Fruit fly (Drosophila melanogaster) whole organism, prepupa: ENCODE measurements around the gene Phs.

ENCODE experiments used
- CG10669 ChIP-seq: fragments of 200-800 bp; sonication (Bioruptor generic); optimal IDR thresholded peaks from 3 replicates; lab custom pipeline; 2018; ENCODE audit warnings: missing biosample characterization, mild to moderate bottlenecking, missing genetic modification characterization, moderate library complexity
- CG11294 ChIP-seq: fragments of 200-800 bp; sonication (Bioruptor generic); IDR thresholded peaks from 2 replicates; pipeline ENCODE4 v1.3.6; 2022; ENCODE audit warnings: missing biosample characterization, missing genetic modification characterization
- CG11762 ChIP-seq: fragments of 200-800 bp; sonication (Bioruptor generic); optimal IDR thresholded peaks from 3 replicates; lab custom pipeline; 2016; ENCODE audit warnings: missing biosample characterization, missing genetic modification characterization; ENCODE audit not compliant: insufficient read depth
- CG11902 ChIP-seq: fragments of 200-800 bp; sonication (Bioruptor generic); optimal IDR thresholded peaks from 3 replicates; lab custom pipeline; 2016; ENCODE audit warnings: missing biosample characterization, missing genetic modification characterization
- CG15336 ChIP-seq: fragments of 200-800 bp; sonication (Bioruptor generic); IDR thresholded peaks from 2 replicates; pipeline ENCODE4 v1.3.6; 2022; ENCODE audit warnings: missing biosample characterization, missing genetic modification characterization
- CG16779 ChIP-seq: fragments of 200-800 bp; sonication (Bioruptor generic); optimal IDR thresholded peaks from 3 replicates; lab custom pipeline; 2017; ENCODE audit warnings: missing biosample characterization, mild to moderate bottlenecking, missing genetic modification characterization
- CG3032 ChIP-seq: fragments of 200-800 bp; optimal IDR thresholded peaks from 2 replicates; lab custom pipeline; 2019; ENCODE audit warnings: missing biosample characterization, mild to moderate bottlenecking, missing genetic modification characterization, moderate library complexity
- CG31627 ChIP-seq: fragments of 200-800 bp; sonication (Bioruptor generic); optimal IDR thresholded peaks from 3 replicates; lab custom pipeline; 2016; ENCODE audit warnings: missing biosample characterization, missing genetic modification characterization
- CG32006 ChIP-seq: fragments of 200-800 bp; sonication (Bioruptor generic); optimal IDR thresholded peaks from 3 replicates; lab custom pipeline; 2017; ENCODE audit warnings: missing biosample characterization, mild to moderate bottlenecking, missing genetic modification characterization
- CG3919 ChIP-seq: fragments of 200-800 bp; sonication (Bioruptor generic); optimal IDR thresholded peaks from 3 replicates; lab custom pipeline; 2016; ENCODE audit warnings: missing biosample characterization, missing genetic modification characterization
- CG4318 ChIP-seq: fragments of 200-800 bp; sonication (Bioruptor generic); optimal IDR thresholded peaks from 3 replicates; lab custom pipeline; 2017; ENCODE audit warnings: missing biosample characterization, mild to moderate bottlenecking, missing genetic modification characterization
- CG6163 ChIP-seq: fragments of 200-800 bp; sonication (Bioruptor generic); IDR thresholded peaks from 3 replicates; pipeline ENCODE4 v1.3.6; 2022; ENCODE audit warnings: missing biosample characterization, missing genetic modification characterization
- CG6792 ChIP-seq: fragments of 200-800 bp; sonication (Bioruptor generic); optimal IDR thresholded peaks from 3 replicates; lab custom pipeline; 2016; ENCODE audit warnings: missing biosample characterization, missing genetic modification characterization
- CG6854 ChIP-seq: fragments of 200-800 bp; sonication (Bioruptor generic); optimal IDR thresholded peaks from 2 replicates; lab custom pipeline; 2017; ENCODE audit warnings: missing biosample characterization, mild to moderate bottlenecking, missing genetic modification characterization
- CG7368 ChIP-seq: fragments of 200-800 bp; sonication (Bioruptor generic); optimal IDR thresholded peaks from 3 replicates; lab custom pipeline; 2016; ENCODE audit warnings: missing biosample characterization, missing genetic modification characterization
- CG8319 ChIP-seq: fragments of 200-800 bp; sonication (Bioruptor generic); optimal IDR thresholded peaks from 3 replicates; lab custom pipeline; 2016; ENCODE audit warnings: missing biosample characterization, missing genetic modification characterization
- Eip78C ChIP-seq: fragments of 200-800 bp; sonication (Bioruptor generic); peaks from one replicate; lab custom pipeline; 2016; ENCODE audit warnings: missing biosample characterization, missing genetic modification characterization
- Eip93F ChIP-seq: fragments of 200-800 bp; sonication (Bioruptor generic); optimal IDR thresholded peaks from 2 replicates; lab custom pipeline; 2016; ENCODE audit warnings: missing biosample characterization, mild to moderate bottlenecking, missing genetic modification characterization
- Ets96B ChIP-seq: fragments of 200-800 bp; optimal IDR thresholded peaks from 2 replicates; lab custom pipeline; 2019; ENCODE audit warnings: missing biosample characterization, mild to moderate bottlenecking, missing genetic modification characterization, moderate library complexity
- Gug ChIP-seq: fragments of 200-800 bp; sonication (Bioruptor generic); IDR thresholded peaks from 2 replicates; pipeline ENCODE4 v1.3.6; 2022; ENCODE audit warnings: missing biosample characterization, missing genetic modification characterization
- Hr38 ChIP-seq: sonication (Bioruptor generic); optimal IDR thresholded peaks from 2 replicates; lab custom pipeline; 2016; ENCODE audit warnings: missing biosample characterization, missing genetic modification characterization
- Hr39 ChIP-seq: fragments of 200-800 bp; sonication (Bioruptor generic); optimal IDR thresholded peaks from 2 replicates; lab custom pipeline; 2016; ENCODE audit warnings: missing biosample characterization, missing genetic modification characterization
- Lpt ChIP-seq: fragments of 200-800 bp; sonication (Bioruptor generic); optimal IDR thresholded peaks from 3 replicates; lab custom pipeline; 2016; ENCODE audit warnings: missing biosample characterization, missing genetic modification characterization
- Met ChIP-seq: fragments of 200-800 bp; sonication (Bioruptor generic); optimal IDR thresholded peaks from 3 replicates; lab custom pipeline; 2016; ENCODE audit warnings: missing biosample characterization, missing genetic modification characterization
- OdsH ChIP-seq: fragments of 200-800 bp; sonication (Bioruptor generic); optimal IDR thresholded peaks from 3 replicates; lab custom pipeline; 2016; ENCODE audit warnings: missing biosample characterization, missing genetic modification characterization
- Sox15 ChIP-seq: fragments of 200-800 bp; sonication (Bioruptor generic); optimal IDR thresholded peaks from 3 replicates; lab custom pipeline; 2016; ENCODE audit warnings: missing biosample characterization, missing genetic modification characterization
- cyc ChIP-seq: fragments of 200-800 bp; sonication (Bioruptor generic); optimal IDR thresholded peaks from 3 replicates; lab custom pipeline; 2016; ENCODE audit warnings: missing biosample characterization, missing genetic modification characterization
- dsx ChIP-seq: fragments of 200-800 bp; optimal IDR thresholded peaks from 3 replicates; lab custom pipeline; 2019; ENCODE audit warnings: missing biosample characterization, mild to moderate bottlenecking, missing genetic modification characterization, moderate library complexity; ENCODE audit not compliant: poor library complexity, severe bottlenecking
- eg ChIP-seq: fragments of 200-800 bp; sonication (Bioruptor generic); IDR thresholded peaks from 3 replicates; pipeline ENCODE4 v1.3.6; 2022; ENCODE audit warnings: missing biosample characterization, missing genetic modification characterization
- esn ChIP-seq: fragments of 200-800 bp; sonication (Bioruptor generic); optimal IDR thresholded peaks from 2 replicates; lab custom pipeline; 2016; ENCODE audit warnings: missing biosample characterization, mild to moderate bottlenecking, missing genetic modification characterization, moderate library complexity
- fd59A ChIP-seq: fragments of 200-800 bp; sonication (Bioruptor generic); optimal IDR thresholded peaks from 2 replicates; lab custom pipeline; 2017; ENCODE audit warnings: missing biosample characterization, mild to moderate bottlenecking, missing genetic modification characterization, missing genetic modification reagents
- fkh ChIP-seq: fragments of 200-800 bp; sonication (Bioruptor generic); optimal IDR thresholded peaks from 3 replicates; lab custom pipeline; 2017; ENCODE audit warnings: missing biosample characterization, mild to moderate bottlenecking, missing genetic modification characterization, moderate library complexity
- lz ChIP-seq: fragments of 200-800 bp; sonication (Bioruptor generic); optimal IDR thresholded peaks from 3 replicates; lab custom pipeline; 2016; ENCODE audit warnings: missing biosample characterization, missing genetic modification characterization
- net ChIP-seq: fragments of 200-800 bp; sonication (Bioruptor generic); optimal IDR thresholded peaks from 3 replicates; lab custom pipeline; 2016; ENCODE audit warnings: missing biosample characterization, missing genetic modification characterization
- spab ChIP-seq: fragments of 200-800 bp; sonication (Bioruptor generic); optimal IDR thresholded peaks from 2 replicates; lab custom pipeline; 2017; ENCODE audit warnings: missing biosample characterization, mild to moderate bottlenecking, missing genetic modification characterization, missing genetic modification reagents
- svp ChIP-seq: fragments of 200-800 bp; sonication (Bioruptor generic); peaks from one replicate; lab custom pipeline; 2016; ENCODE audit warnings: missing biosample characterization, missing genetic modification characterization
- topi ChIP-seq: fragments of 200-800 bp; sonication (Bioruptor generic); optimal IDR thresholded peaks from 3 replicates; lab custom pipeline; 2016; ENCODE audit warnings: missing biosample characterization, missing genetic modification characterization

The Phs gene

DNA sequence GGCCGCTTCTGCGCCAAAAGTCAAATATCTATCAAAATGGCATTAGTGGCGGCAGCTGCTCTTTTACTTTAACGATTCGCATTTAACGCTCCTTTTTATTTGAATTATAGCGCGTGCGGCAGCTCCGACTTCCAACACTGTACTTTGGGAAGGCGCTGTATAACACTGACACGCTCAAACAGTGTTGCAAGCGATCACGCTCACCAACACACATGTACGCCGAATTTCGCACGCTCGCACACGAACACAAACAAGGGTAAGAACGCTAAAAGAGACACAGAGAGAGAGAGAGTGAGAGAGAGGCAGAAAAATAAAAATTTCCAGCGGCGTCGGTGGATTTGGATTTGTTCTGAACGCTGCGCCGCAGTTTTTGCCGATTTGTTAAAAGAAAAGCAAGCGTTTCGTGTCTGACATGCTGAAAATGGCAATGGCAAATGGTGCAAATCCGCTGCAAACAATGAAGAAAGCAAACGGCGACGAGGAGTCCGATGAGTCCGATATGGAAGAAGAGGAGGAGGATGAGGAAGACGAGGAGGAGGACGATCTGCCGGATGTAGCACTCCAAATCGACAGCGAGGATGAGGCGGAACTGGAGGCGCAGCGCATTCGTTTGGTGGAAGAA, at the start of gene Phs (continued):
- TF ChIP-seq lz (GFP tag; lab: Kevin White, UChicago): peak; percentile 86
- peak; percentile 51 for TF ChIP-seq Sox15
- peak; percentile 72 for TF ChIP-seq dsx
- TF ChIP-seq CG7368 (GFP tag; lab: Kevin White, UChicago): peak; percentile 69
- no peak for TF ChIP-seq Lpt (GFP tag; lab: Kevin White, UChicago)
- no peak for TF ChIP-seq Eip93F (GFP tag; lab: Kevin White, UChicago)
- peak; percentile 66 for TF ChIP-seq CG6792 (GFP tag; lab: Kevin White, UChicago)
- TF ChIP-seq CG11294 (GFP tag; lab: Robert Waterston, UW): peak; percentile 32; the same call in 1 of the 2 replicates
- peak; percentile 77 for TF ChIP-seq Met (GFP tag; lab: Kevin White, UChicago)

DNA sequence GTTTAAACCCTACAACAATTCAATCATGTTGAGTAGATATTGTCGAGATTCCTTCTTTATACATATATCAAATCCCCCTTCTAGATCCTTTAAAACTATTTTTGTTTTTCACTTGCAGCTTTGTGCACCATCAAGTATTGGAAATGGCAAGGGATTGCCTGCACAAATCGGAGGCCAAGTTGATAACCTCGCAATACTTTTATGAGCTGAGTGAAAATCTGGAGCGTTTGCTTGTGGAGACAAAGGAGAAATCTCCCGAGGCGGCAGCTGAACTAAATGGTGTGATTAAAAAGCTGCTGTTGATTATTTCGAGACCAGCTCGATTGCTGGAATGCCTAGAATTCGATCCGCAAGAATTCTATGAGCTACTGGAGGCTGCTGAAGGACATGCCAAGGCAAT, 49.1 kb upstream of the Phs start:
- TF ChIP-seq svp (GFP tag; lab: Kevin White, UChicago) (peak; percentile 94), dsx (no peak), Hr39 (GFP tag; lab: Kevin White, UChicago) (no peak), OdsH (GFP tag; lab: Kevin White, UChicago) (no peak), CG11902 (GFP tag; lab: Kevin White, UChicago) (no peak), esn (no peak), topi (no peak), fkh (GFP tag; lab: Kevin White, UChicago) (no peak)
- TF ChIP-seq, all 60 proteins: peak for 1

DNA sequence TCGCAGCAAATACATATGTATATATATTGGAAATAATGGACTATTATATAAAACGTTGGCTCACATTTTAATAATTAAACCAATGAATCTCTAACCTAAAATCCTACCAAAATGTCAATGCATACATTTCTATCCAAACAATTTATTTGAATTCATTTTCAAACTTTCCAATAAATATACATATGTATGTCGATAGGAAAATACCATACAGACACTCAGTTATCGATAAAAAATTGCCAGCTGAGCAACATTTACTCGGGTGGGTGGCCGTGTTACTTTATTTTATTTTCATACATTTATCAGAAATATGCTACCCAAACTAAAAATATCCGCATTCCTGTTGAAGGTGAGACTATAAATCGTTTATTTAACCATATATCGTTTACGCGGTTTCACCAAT, 43.3 kb upstream of the Phs start, which contains the start of gene Ufsp2:
Ufsp2 (plus strand) TSS at position 214 of the 400 bp plus-strand sequence.
- TF ChIP-seq CG3032 (tag; lab: Kevin White, UChicago): no peak
- TF ChIP-seq net (GFP tag; lab: Kevin White, UChicago): no peak
- no peak for TF ChIP-seq Ets96B (tag; lab: Kevin White, UChicago)
- no peak for TF ChIP-seq CG3919 (GFP tag; lab: Kevin White, UChicago)
- no peak for TF ChIP-seq CG6163
- TF ChIP-seq CG4318: no peak
- no peak for TF ChIP-seq Hr38
- no peak for TF ChIP-seq CG16779
- no peak for TF ChIP-seq CG8319 (GFP tag; lab: Kevin White, UChicago)
- no peak for TF ChIP-seq CG11762
- no peak for TF ChIP-seq Gug (GFP tag; lab: Robert Waterston, UW)
- no peak for TF ChIP-seq Eip78C (GFP tag; lab: Kevin White, UChicago)
- no peak for TF ChIP-seq CG11294 (GFP tag; lab: Robert Waterston, UW)
- TF ChIP-seq CG6854 (GFP tag; lab: Kevin White, UChicago): no peak
- TF ChIP-seq, all 60 proteins: peak for 0

DNA sequence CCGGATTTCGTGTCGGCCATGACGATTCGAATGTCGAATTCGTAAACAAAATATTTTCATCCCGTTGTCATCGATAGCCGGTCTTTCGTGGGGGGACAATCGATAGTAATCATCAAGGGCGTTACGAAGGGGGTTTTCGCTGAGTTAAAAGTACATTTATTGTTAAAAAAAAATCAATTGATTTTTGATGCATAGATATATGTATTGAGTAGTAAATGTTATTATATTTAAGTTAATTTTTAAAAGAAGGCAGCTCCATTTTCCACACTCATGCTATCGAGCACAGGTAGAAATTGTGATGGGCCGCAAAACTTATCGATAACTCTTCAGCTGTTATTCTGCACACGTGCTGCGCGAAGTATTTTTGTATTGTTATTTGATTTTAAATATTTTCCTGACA, 39.2 kb upstream of the Phs start, which contains the start of the genes mrn and CG12301:
mrn (minus strand) TSS at position 51 of the 400 bp plus-strand sequence.
CG12301 (plus strand) TSS at position 314 of the 400 bp plus-strand sequence.
- TF ChIP-seq eg (GFP tag; lab: Robert Waterston, UW) (peak; percentile 92), Gug (GFP tag; lab: Robert Waterston, UW) (peak; percentile 69), CG6163 (peak; percentile 94), Met (GFP tag; lab: Kevin White, UChicago) (no peak), Sox15 (peak; percentile 65), CG31627 (GFP tag; lab: Kevin White, UChicago) (peak; percentile 82), CG11902 (GFP tag; lab: Kevin White, UChicago) (peak; percentile 92), esn (peak; percentile 85), Eip78C (GFP tag; lab: Kevin White, UChicago) (no peak), CG11294 (GFP tag; lab: Robert Waterston, UW) (peak; percentile 87), CG3032 (tag; lab: Kevin White, UChicago) (peak; percentile 91), CG15336 (peak; percentile 50), spab (GFP tag; lab: Kevin White, UChicago) (no peak), Hr38 (peak; percentile 70), CG10669 (no peak), CG32006 (GFP tag; lab: Kevin White, UChicago) (no peak), cyc (peak; percentile 70), lz (GFP tag; lab: Kevin White, UChicago) (peak; percentile 81), Ets96B (tag; lab: Kevin White, UChicago) (peak; percentile 86), CG11762 (peak; percentile 64), net (GFP tag; lab: Kevin White, UChicago) (no peak), fd59A (peak; percentile 13)
- TF ChIP-seq, all 60 proteins: peak for 16
